Fruit fly (Drosophila melanogaster) whole organism, embryonic: ENCODE measurements around the gene Rtnl1.

ENCODE experiments used
- CG10209 ChIP-seq: fragments of 200-800 bp; sonication (Bioruptor generic); optimal IDR thresholded peaks from 3 replicates; lab custom pipeline; 2017; ENCODE audit warnings: missing biosample characterization, mild to moderate bottlenecking, missing genetic modification characterization, missing genetic modification reagents
- CG11398 ChIP-seq: fragments of 200-800 bp; sonication (Bioruptor generic); optimal IDR thresholded peaks from 2 replicates; lab custom pipeline; 2016; ENCODE audit warnings: missing biosample characterization, missing genetic modification characterization
- CG12769 ChIP-seq: fragments of 200-800 bp; sonication (Bioruptor generic); optimal IDR thresholded peaks from 2 replicates; lab custom pipeline; 2019; ENCODE audit warnings: missing biosample characterization, mild to moderate bottlenecking, missing genetic modification characterization, moderate library complexity
- CG15479 ChIP-seq: fragments of 200-800 bp; sonication (Bioruptor generic); optimal IDR thresholded peaks from 3 replicates; lab custom pipeline; 2019; ENCODE audit warnings: missing biosample characterization, mild to moderate bottlenecking, missing genetic modification characterization, moderate library complexity
- CG17328 ChIP-seq: fragments of 200-800 bp; sonication (Bioruptor generic); IDR thresholded peaks from 2 replicates; pipeline ENCODE4 v1.3.6; 2022; ENCODE audit warnings: missing biosample characterization, missing genetic modification characterization
- CG17802 ChIP-seq: fragments of 200-800 bp; sonication (Bioruptor generic); optimal IDR thresholded peaks from 2 replicates; lab custom pipeline; 2018; ENCODE audit warnings: missing biosample characterization, mild to moderate bottlenecking, missing genetic modification characterization, moderate library complexity
- CG18619 ChIP-seq: fragments of 200-800 bp; sonication (Bioruptor generic); optimal IDR thresholded peaks from 3 replicates; lab custom pipeline; 2017; ENCODE audit warnings: missing biosample characterization, mild to moderate bottlenecking, missing genetic modification characterization
- CG31388 ChIP-seq: fragments of 200-800 bp; sonication (Bioruptor generic); optimal IDR thresholded peaks from 2 replicates; lab custom pipeline; 2016; ENCODE audit warnings: missing biosample characterization, missing genetic modification characterization
- CG6791 ChIP-seq: fragments of 200-800 bp; sonication (Bioruptor generic); IDR thresholded peaks from 3 replicates; pipeline ENCODE4 v1.3.6; 2022; ENCODE audit warnings: missing biosample characterization, missing genetic modification characterization; ENCODE audit not compliant: partially characterized antibody
- CG7786 ChIP-seq: fragments of 200-800 bp; sonication (Bioruptor generic); optimal IDR thresholded peaks from 2 replicates; lab custom pipeline; 2016; ENCODE audit warnings: missing biosample characterization, missing genetic modification characterization
- CG8281 ChIP-seq: fragments of 200-800 bp; sonication (Bioruptor generic); optimal IDR thresholded peaks from 2 replicates; lab custom pipeline; 2018; ENCODE audit warnings: missing biosample characterization, mild to moderate bottlenecking, missing genetic modification characterization, moderate library complexity
- CG8359 ChIP-seq: fragments of 200-800 bp; sonication (Bioruptor generic); optimal IDR thresholded peaks from 2 replicates; lab custom pipeline; 2017; ENCODE audit warnings: missing biosample characterization, mild to moderate bottlenecking, missing genetic modification characterization, borderline replicate concordance
- Doc2 ChIP-seq: fragments of 200-800 bp; sonication (Bioruptor generic); IDR thresholded peaks from 2 replicates; pipeline ENCODE4 v1.3.6; 2022; ENCODE audit warnings: missing biosample characterization, missing genetic modification characterization
- Dref ChIP-seq: fragments of 200-800 bp; sonication (Bioruptor generic); IDR thresholded peaks from 2 replicates; pipeline ENCODE4 v1.3.6; 2022; ENCODE audit warnings: missing biosample characterization, missing genetic modification characterization
- E2f2 ChIP-seq: fragments of 200-800 bp; sonication (Bioruptor generic); IDR thresholded peaks from 2 replicates; pipeline ENCODE4 v1.3.6; 2022; ENCODE audit warnings: missing biosample characterization, missing genetic modification characterization
- Elba2 ChIP-seq: fragments of 200-800 bp; sonication (Bioruptor generic); optimal IDR thresholded peaks from 3 replicates; lab custom pipeline; 2016; ENCODE audit warnings: missing biosample characterization, missing genetic modification characterization
- Ets65A ChIP-seq: fragments of 200-800 bp; sonication (Bioruptor generic); peaks from one replicate; lab custom pipeline; 2016; ENCODE audit warnings: missing biosample characterization, missing genetic modification characterization
- Gug ChIP-seq: fragments of 200-800 bp; sonication (Bioruptor generic); IDR thresholded peaks from 4 replicates; pipeline ENCODE4 v1.3.6; 2022; ENCODE audit warnings: missing biosample characterization, missing genetic modification characterization
- MBD-R2 ChIP-seq: fragments of 200-800 bp; sonication (Bioruptor generic); IDR thresholded peaks from 2 replicates; pipeline ENCODE4 v1.3.6; 2022; ENCODE audit warnings: missing biosample characterization, missing genetic modification characterization
- MTF-1 ChIP-seq: fragments of 200-800 bp; sonication (Bioruptor generic); optimal IDR thresholded peaks from 2 replicates; lab custom pipeline; 2018; ENCODE audit warnings: missing biosample characterization, mild to moderate bottlenecking, missing genetic modification characterization, borderline replicate concordance
- NFAT ChIP-seq: fragments of 200-800 bp; sonication (Bioruptor generic); IDR thresholded peaks from 2 replicates; pipeline ENCODE4 v1.3.6; 2022; ENCODE audit warnings: missing biosample characterization, missing genetic modification characterization
- Side ChIP-seq: fragments of 200-800 bp; sonication (Bioruptor generic); optimal IDR thresholded peaks from 2 replicates; lab custom pipeline; 2016; ENCODE audit warnings: missing biosample characterization, missing genetic modification characterization
- Sry-β ChIP-seq: fragments of 200-800 bp; sonication (Bioruptor generic); optimal IDR thresholded peaks from 2 replicates; lab custom pipeline; 2018; ENCODE audit warnings: missing biosample characterization, mild to moderate bottlenecking, missing genetic modification characterization, moderate library complexity
- Usf ChIP-seq: fragments of 200-800 bp; sonication (Bioruptor generic); optimal IDR thresholded peaks from 2 replicates; lab custom pipeline; 2017; ENCODE audit warnings: missing genotype, missing biosample characterization, missing genetic modification characterization
- bsh ChIP-seq, 2 experiments: fragments of 200-800 bp; sonication (Bioruptor generic); optimal IDR thresholded peaks; 2 replicates each; lab custom pipeline; 2017 to 2018; ENCODE audit warnings: mild to moderate bottlenecking in 2 of 2, missing biosample characterization in 2 of 2, missing genetic modification characterization in 2 of 2, moderate library complexity in 1 of 2
- cad ChIP-seq: fragments of >200 bp; optimal IDR thresholded peaks from 2 replicates; lab custom pipeline; 2017; ENCODE audit warnings: missing biosample characterization, missing genetic modification characterization
- danr ChIP-seq: fragments of 200-800 bp; sonication (Bioruptor generic); IDR thresholded peaks from 2 replicates; pipeline ENCODE4 v1.3.6; 2022; ENCODE audit warnings: missing biosample characterization, missing genetic modification characterization
- eve ChIP-seq, 2 experiments: fragments of >200 bp; optimal IDR thresholded peaks; 2 replicates each; lab custom pipeline; 2017; ENCODE audit warnings: missing biosample characterization in 2 of 2, missing genetic modification characterization in 2 of 2
- fu2 ChIP-seq: fragments of 200-800 bp; sonication (Bioruptor generic); optimal IDR thresholded peaks from 2 replicates; lab custom pipeline; 2016; ENCODE audit warnings: missing biosample characterization, missing genetic modification characterization
- her ChIP-seq: fragments of 200-800 bp; sonication (Bioruptor generic); optimal IDR thresholded peaks from 2 replicates; lab custom pipeline; 2016; ENCODE audit warnings: missing biosample characterization, missing genetic modification characterization
- insv ChIP-seq, 2 experiments: fragments of 200-800 bp; sonication (Bioruptor generic); optimal IDR thresholded peaks; 3 replicates each; lab custom pipeline; 2016 to 2018; ENCODE audit warnings: missing biosample characterization in 2 of 2, missing genetic modification characterization in 2 of 2
- jing ChIP-seq: fragments of 200-800 bp; sonication (Bioruptor generic); optimal IDR thresholded peaks from 2 replicates; lab custom pipeline; 2018; ENCODE audit warnings: missing biosample characterization, mild to moderate bottlenecking, missing genetic modification characterization
- ken ChIP-seq: fragments of 200-800 bp; sonication (Bioruptor generic); IDR thresholded peaks from 3 replicates; pipeline ENCODE4 v1.3.6; 2022; ENCODE audit warnings: missing biosample characterization, missing genetic modification characterization
- klu ChIP-seq: fragments of 200-800 bp; sonication (Bioruptor generic); IDR thresholded peaks from 2 replicates; pipeline ENCODE4 v1.3.6; 2022; ENCODE audit warnings: missing biosample characterization, missing genetic modification characterization
- lbe ChIP-seq: fragments of 200-800 bp; sonication (Bioruptor generic); optimal IDR thresholded peaks from 2 replicates; lab custom pipeline; 2016; ENCODE audit warnings: missing biosample characterization, mild to moderate bottlenecking, missing genetic modification characterization
- luna ChIP-seq: fragments of 200-800 bp; sonication (Bioruptor generic); optimal IDR thresholded peaks from 2 replicates; lab custom pipeline; 2016; ENCODE audit warnings: missing biosample characterization, missing genetic modification characterization
- maf-S ChIP-seq: fragments of 200-800 bp; sonication (Bioruptor generic); optimal IDR thresholded peaks from 2 replicates; lab custom pipeline; 2016; ENCODE audit warnings: missing biosample characterization, missing genetic modification characterization
- phol ChIP-seq: fragments of 200-800 bp; sonication (Bioruptor generic); optimal IDR thresholded peaks from 3 replicates; lab custom pipeline; 2018; ENCODE audit warnings: missing biosample characterization, mild to moderate bottlenecking, missing genetic modification characterization, moderate library complexity
- pum ChIP-seq: fragments of 200-800 bp; sonication (Bioruptor generic); optimal IDR thresholded peaks from 2 replicates; lab custom pipeline; 2016; ENCODE audit warnings: missing biosample characterization, missing genetic modification characterization
- ranshi ChIP-seq: fragments of 200-800 bp; sonication (Bioruptor generic); IDR thresholded peaks from 2 replicates; pipeline ENCODE4 v1.3.6; 2022; ENCODE audit warnings: missing biosample characterization, missing genetic modification characterization
- repo ChIP-seq: fragments of 200-800 bp; sonication (Bioruptor generic); optimal IDR thresholded peaks from 2 replicates; lab custom pipeline; 2016; ENCODE audit warnings: missing biosample characterization, missing genetic modification characterization
- sisA ChIP-seq: fragments of 200-800 bp; sonication (Bioruptor generic); IDR thresholded peaks from 2 replicates; pipeline ENCODE4 v1.3.6; 2022; ENCODE audit warnings: missing biosample characterization, missing genetic modification characterization
- sug ChIP-seq: fragments of 200-800 bp; optimal IDR thresholded peaks from 2 replicates; lab custom pipeline; 2019; ENCODE audit warnings: missing biosample characterization, mild to moderate bottlenecking, missing genetic modification characterization, moderate library complexity
- tap ChIP-seq: fragments of 200-800 bp; optimal IDR thresholded peaks from 3 replicates; lab custom pipeline; 2019; ENCODE audit warnings: missing biosample characterization, mild to moderate bottlenecking, missing genetic modification characterization, moderate library complexity
- tin ChIP-seq: fragments of 200-800 bp; sonication (Bioruptor generic); optimal IDR thresholded peaks from 3 replicates; lab custom pipeline; 2016; ENCODE audit warnings: missing biosample characterization, missing genetic modification characterization
- unc-4 ChIP-seq: fragments of 200-800 bp; sonication (Bioruptor generic); IDR thresholded peaks from 2 replicates; pipeline ENCODE4 v1.3.6; 2022; ENCODE audit warnings: missing biosample characterization, missing genetic modification characterization; ENCODE audit not compliant: partially characterized antibody
- vnd ChIP-seq: fragments of 200-800 bp; sonication (Bioruptor generic); IDR thresholded peaks from 3 replicates; pipeline ENCODE4 v1.3.6; 2022; ENCODE audit warnings: missing biosample characterization, missing genetic modification characterization; ENCODE audit not compliant: partially characterized antibody
- zen ChIP-seq: fragments of 200-800 bp; sonication (Bioruptor generic); optimal IDR thresholded peaks from 3 replicates; lab custom pipeline; 2018; ENCODE audit warnings: missing biosample characterization, mild to moderate bottlenecking, missing genetic modification characterization, moderate library complexity
- zen2 ChIP-seq: fragments of 200-800 bp; sonication (Bioruptor generic); IDR thresholded peaks from 3 replicates; pipeline ENCODE4 v1.3.6; 2022; ENCODE audit warnings: missing biosample characterization, missing genetic modification characterization; ENCODE audit not compliant: partially characterized antibody

The Rtnl1 gene

dm6 chr2L:4981278-4981966, 28.1 kb downstream of the Rtnl1 start, which contains the start of the genes CG8892 and CG34126 (continued):
- TF ChIP-seq Side (GFP tag; lab: Kevin White, UChicago) (peak; percentile 93), insv (GFP tag; optimal IDR thresholded peaks at IDR 0.05; lab: Kevin White, UChicago) (peak in 1 of 2 experiments; percentile 91), MTF-1 (GFP tag; lab: Kevin White, UChicago) (peak; percentile 81), E2f2 (GFP tag; lab: Robert Waterston, UW) (peak; percentile 75), CG31388 (GFP tag; lab: Kevin White, UChicago) (peak; percentile 97), ranshi (GFP tag; lab: Robert Waterston, UW) (peak; percentile 94), Gug (GFP tag; lab: Robert Waterston, UW) (peak; percentile 99), CG8281 (tag; lab: Kevin White, UChicago) (peak; percentile 87), MBD-R2 (GFP tag; lab: Robert Waterston, UW) (peak; percentile 97), Sry-β (GFP tag; lab: Kevin White, UChicago) (peak; percentile 81), fu2 (GFP tag; lab: Kevin White, UChicago) (peak; percentile 96), CG7786 (GFP tag; lab: Kevin White, UChicago) (peak; percentile 96), Dref (GFP tag; lab: Robert Waterston, UW) (peak; percentile 51), zen2 (GFP tag; lab: Robert Waterston, UW) (no peak), CG8359 (peak; percentile 87), Ets65A (peak; percentile 100), CG6791 (0 out of 3 replicates have a peak, but pooled peaks have one; percentile 19), pum (GFP tag; lab: Kevin White, UChicago) (peak; percentile 99), CG18619 (GFP tag; lab: Kevin White, UChicago) (peak; percentile 98), tin (GFP tag; lab: Kevin White, UChicago) (peak; percentile 99), CG11398 (GFP tag; lab: Kevin White, UChicago) (peak; percentile 82), zen (peak; percentile 96), CG15479 (GFP tag; lab: Kevin White, UChicago) (peak; percentile 75), CG17802 (tag; lab: Kevin White, UChicago) (peak; percentile 90), ken (peak; percentile 98), NFAT (GFP tag; lab: Robert Waterston, UW) (peak; percentile 98), Doc2 (GFP tag; lab: Robert Waterston, UW) (peak; percentile 93), tap (tag; lab: Kevin White, UChicago) (peak; percentile 89), vnd (no peak), CG17328 (peak; percentile 92), lbe (peak; percentile 95), eve (GFP tag; optimal IDR thresholded peaks at IDR 0.05; lab: Kevin White, UChicago) (peak in 1 of 2 experiments; percentile 84), jing (GFP tag; lab: Kevin White, UChicago) (peak; percentile 95), unc-4 (GFP tag; lab: Robert Waterston, UW) (0 out of 2 replicates have a peak, but pooled peaks have one; percentile 27), her (peak; percentile 84), Elba2 (peak; percentile 92), bsh (GFP tag; optimal IDR thresholded peaks at IDR 0.05; lab: Kevin White, UChicago) (peak; percentile 75 to 94), repo (GFP tag; lab: Kevin White, UChicago) (peak; percentile 91), CG12769 (tag; lab: Kevin White, UChicago) (no peak), klu (GFP tag; lab: Robert Waterston, UW) (peak; percentile 97), maf-S (GFP tag; lab: Kevin White, UChicago) (peak; percentile 96), CG10209 (GFP tag; lab: Kevin White, UChicago) (peak; percentile 98), Usf (GFP tag; lab: Kevin White, UChicago) (peak; percentile 98), phol (tag; lab: Kevin White, UChicago) (peak; percentile 98), cad (GFP tag; lab: Kevin White, UChicago) (no peak), sug (tag; lab: Kevin White, UChicago) (peak; percentile 97), sisA (GFP tag; lab: Robert Waterston, UW) (peak; percentile 98), danr (peak; percentile 94), luna (peak; percentile 87)
